Worm (Caenorhabditis elegans): ENCODE measurements around the gene K02D10.2.

DNA sequence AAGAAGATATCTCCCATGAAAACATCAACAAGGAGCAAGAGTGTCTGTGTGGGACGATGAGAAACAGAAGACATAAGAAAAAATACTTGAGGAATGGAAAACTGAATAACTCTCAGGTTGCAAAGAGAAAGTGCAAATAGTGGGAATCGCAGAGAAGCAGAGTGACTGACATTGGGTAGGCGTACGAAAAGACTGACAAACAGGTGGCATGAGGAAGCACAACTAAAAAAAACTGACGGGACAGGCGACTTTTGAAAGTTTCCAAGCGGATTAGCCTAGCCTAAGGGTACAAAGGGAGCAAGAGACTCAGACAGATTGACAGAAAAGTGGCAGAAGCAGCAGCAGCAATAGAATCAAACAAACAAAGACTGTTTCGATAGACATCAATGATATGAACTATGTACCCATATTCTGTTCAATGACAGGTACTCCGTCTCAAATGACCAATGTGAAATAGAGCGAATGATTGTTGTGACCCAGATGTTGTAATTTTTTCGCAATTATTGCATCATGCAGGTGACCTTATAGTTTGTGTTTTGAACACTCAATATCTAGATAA is 36.7 kb downstream of the K02D10.2 start:
- TF ChIP-seq fkh-10 (GFP tag; optimal IDR thresholded peaks at IDR 0.05) (no peak), pqm-1 (tag; optimal IDR thresholded peaks at IDR 0.05) (no peak), nhr-11 (tag; optimal IDR thresholded peaks at IDR 0.05) (no peak), ces-1 (GFP tag; optimal IDR thresholded peaks at IDR 0.05) (no peak), mep-1 (tag; optimal IDR thresholded peaks at IDR 0.05) (no peak), unc-86 (tag; optimal IDR thresholded peaks at IDR 0.05) (peak; percentile 0), nhr-237 (tag; optimal IDR thresholded peaks at IDR 0.05) (no peak), ama-1 (optimal IDR thresholded peaks at IDR 0.05) (no peak)
